Fruit fly (Drosophila melanogaster) whole organism, embryonic: ENCODE measurements around the gene lawc.

Source experiments
- Abd-B ChIP-seq: fragments of 200-800 bp; sonication (Bioruptor generic); optimal IDR thresholded peaks from 2 replicates; lab custom pipeline; 2018; ENCODE audit warnings: missing biosample characterization, mild to moderate bottlenecking, missing genetic modification characterization, moderate library complexity
- BEAF-32 ChIP-seq: fragments of 200-800 bp; sonication (Bioruptor generic); optimal IDR thresholded peaks from 3 replicates; lab custom pipeline; 2017; ENCODE audit warnings: missing biosample characterization, missing genetic modification characterization, mild to moderate bottlenecking, moderate library complexity, missing genetic modification reagents
- CG10147 ChIP-seq: fragments of 200-800 bp; sonication (Bioruptor generic); optimal IDR thresholded peaks from 2 replicates; lab custom pipeline; 2019; ENCODE audit warnings: missing biosample characterization, mild to moderate bottlenecking, missing genetic modification characterization, moderate library complexity
- CG10267 ChIP-seq: fragments of 200-800 bp; sonication (Bioruptor generic); optimal IDR thresholded peaks from 2 replicates; lab custom pipeline; 2018; ENCODE audit warnings: missing biosample characterization, mild to moderate bottlenecking, missing genetic modification characterization, moderate library complexity
- CG10274 ChIP-seq: fragments of 200-800 bp; sonication (Bioruptor generic); optimal IDR thresholded peaks from 3 replicates; lab custom pipeline; 2017; ENCODE audit warnings: missing biosample characterization, mild to moderate bottlenecking, missing genetic modification characterization
- CG12659 ChIP-seq: fragments of 200-800 bp; sonication (Bioruptor generic); optimal IDR thresholded peaks from 3 replicates; lab custom pipeline; 2017; ENCODE audit warnings: mild to moderate bottlenecking, missing biosample characterization, missing genetic modification reagents, missing genetic modification characterization
- CG13287 ChIP-seq: fragments of 200-800 bp; sonication (Bioruptor generic); IDR thresholded peaks from 2 replicates; pipeline ENCODE4 v1.3.6; 2022; ENCODE audit warnings: missing biosample characterization, missing genetic modification characterization; ENCODE audit not compliant: partially characterized antibody
- CG13775 ChIP-seq: fragments of 200-800 bp; sonication (Bioruptor generic); optimal IDR thresholded peaks from 3 replicates; lab custom pipeline; 2017; ENCODE audit warnings: missing biosample characterization, mild to moderate bottlenecking, missing genetic modification characterization
- CG14710 ChIP-seq: fragments of 200-800 bp; sonication (Bioruptor generic); optimal IDR thresholded peaks from 3 replicates; lab custom pipeline; 2019; ENCODE audit warnings: missing biosample characterization, mild to moderate bottlenecking, missing genetic modification characterization, moderate library complexity
- CG17328 ChIP-seq: fragments of 200-800 bp; sonication (Bioruptor generic); IDR thresholded peaks from 2 replicates; pipeline ENCODE4 v1.3.6; 2022; ENCODE audit warnings: missing biosample characterization, missing genetic modification characterization
- CG17829 ChIP-seq: fragments of 200-800 bp; optimal IDR thresholded peaks from 2 replicates; lab custom pipeline; 2019; ENCODE audit warnings: missing biosample characterization, mild to moderate bottlenecking, missing genetic modification characterization, moderate library complexity
- CG2116 ChIP-seq: fragments of 200-800 bp; sonication (Bioruptor generic); optimal IDR thresholded peaks from 3 replicates; lab custom pipeline; 2018; ENCODE audit warnings: missing biosample characterization, mild to moderate bottlenecking, missing genetic modification characterization
- CG30431 ChIP-seq: fragments of 200-800 bp; sonication (Bioruptor generic); optimal IDR thresholded peaks from 2 replicates; lab custom pipeline; 2017; ENCODE audit warnings: missing biosample characterization, missing genetic modification characterization
- CG31365 ChIP-seq: fragments of 200-800 bp; sonication (Bioruptor generic); optimal IDR thresholded peaks from 2 replicates; lab custom pipeline; 2018; ENCODE audit warnings: missing biosample characterization, mild to moderate bottlenecking, missing genetic modification characterization
- CG32772 ChIP-seq: fragments of 200-800 bp; sonication (Bioruptor generic); IDR thresholded peaks from 2 replicates; pipeline ENCODE4 v1.3.6; 2022; ENCODE audit warnings: missing biosample characterization, missing genetic modification characterization
- CG9797 ChIP-seq: fragments of 200-800 bp; sonication (Bioruptor generic); optimal IDR thresholded peaks from 3 replicates; lab custom pipeline; 2018; ENCODE audit warnings: missing biosample characterization, mild to moderate bottlenecking, missing genetic modification characterization
- Dll ChIP-seq: fragments of 200-800 bp; sonication (Bioruptor generic); IDR thresholded peaks from 4 replicates; pipeline ENCODE4 v1.3.6; 2022; ENCODE audit warnings: missing biosample characterization, missing genetic modification characterization; ENCODE audit not compliant: partially characterized antibody
- Dp ChIP-seq: fragments of 200-800 bp; sonication (Bioruptor generic); optimal IDR thresholded peaks from 2 replicates; lab custom pipeline; 2018; ENCODE audit warnings: missing biosample characterization, mild to moderate bottlenecking, missing genetic modification characterization, moderate library complexity
- Dref ChIP-seq: fragments of 200-800 bp; sonication (Bioruptor generic); IDR thresholded peaks from 2 replicates; pipeline ENCODE4 v1.3.6; 2022; ENCODE audit warnings: missing biosample characterization, missing genetic modification characterization
- E2f2 ChIP-seq: fragments of 200-800 bp; sonication (Bioruptor generic); IDR thresholded peaks from 2 replicates; pipeline ENCODE4 v1.3.6; 2022; ENCODE audit warnings: missing biosample characterization, missing genetic modification characterization
- HHEX ChIP-seq: fragments of 200-800 bp; sonication (Bioruptor generic); optimal IDR thresholded peaks from 3 replicates; lab custom pipeline; 2017; ENCODE audit warnings: missing biosample characterization, mild to moderate bottlenecking, missing genetic modification characterization, missing genetic modification reagents
- HLH4C ChIP-seq: fragments of 200-800 bp; sonication (Bioruptor generic); IDR thresholded peaks from 3 replicates; pipeline ENCODE4 v1.3.6; 2022; ENCODE audit warnings: missing biosample characterization, missing genetic modification characterization; ENCODE audit not compliant: partially characterized antibody
- MBD-R2 ChIP-seq: fragments of 200-800 bp; sonication (Bioruptor generic); IDR thresholded peaks from 2 replicates; pipeline ENCODE4 v1.3.6; 2022; ENCODE audit warnings: missing biosample characterization, missing genetic modification characterization
- Max ChIP-seq: fragments of 200-800 bp; sonication (Bioruptor generic); optimal IDR thresholded peaks from 2 replicates; lab custom pipeline; 2016; ENCODE audit warnings: missing biosample characterization, mild to moderate bottlenecking, missing genetic modification characterization
- Pdp1 ChIP-seq, 2 experiments: fragments of 200-800 bp; sonication (Bioruptor generic); optimal IDR thresholded peaks; 3 replicates each; lab custom pipeline; 2016; ENCODE audit warnings: missing biosample characterization in 2 of 2, missing genetic modification characterization in 2 of 2, mild to moderate bottlenecking in 1 of 2, moderate library complexity in 1 of 2
- Six4 ChIP-seq: fragments of 200-800 bp; sonication (Bioruptor generic); optimal IDR thresholded peaks from 2 replicates; lab custom pipeline; 2016; ENCODE audit warnings: missing biosample characterization, missing genetic modification characterization
- TFAM ChIP-seq: fragments of 200-800 bp; sonication (Bioruptor generic); optimal IDR thresholded peaks from 2 replicates; lab custom pipeline; 2017; ENCODE audit warnings: missing biosample characterization, missing genetic modification characterization, inconsistent platforms
- Taf1 ChIP-seq: fragments of 200-800 bp; sonication (Bioruptor generic); IDR thresholded peaks from 2 replicates; pipeline ENCODE4 v1.3.6; 2022; ENCODE audit warnings: missing biosample characterization, missing genetic modification characterization
- Trl ChIP-seq, 3 experiments: fragments of >200 bp in 2 of 3; fragments of 200-800 bp in 1 of 3; sonication (Bioruptor generic) in 1 of 3; optimal IDR thresholded peaks; 2 replicates in 1 of 3; 3 replicates in 2 of 3; lab custom pipeline; 2016 to 2017; ENCODE audit warnings: missing biosample characterization in 1 of 3, missing genetic modification characterization in 1 of 3
- az2 ChIP-seq: fragments of 200-800 bp; sonication (Bioruptor generic); optimal IDR thresholded peaks from 3 replicates; lab custom pipeline; 2016; ENCODE audit warnings: missing biosample characterization, missing genetic modification characterization
- croc ChIP-seq: fragments of 200-800 bp; sonication (Bioruptor generic); conservative IDR thresholded peaks from 3 replicates; pipeline ENCODE4 v1.3.6; 2022; ENCODE audit warnings: missing biosample characterization, missing genetic modification characterization
- dan ChIP-seq: fragments of 200-800 bp; sonication (Bioruptor generic); IDR thresholded peaks from 2 replicates; pipeline ENCODE4 v1.3.6; 2022; ENCODE audit warnings: missing biosample characterization, missing genetic modification characterization
- dimm ChIP-seq: fragments of 200-800 bp; sonication (Bioruptor generic); IDR thresholded peaks from 2 replicates; pipeline ENCODE4 v1.3.6; 2022; ENCODE audit warnings: missing biosample characterization, missing genetic modification characterization
- esg ChIP-seq: fragments of 200-800 bp; sonication (Bioruptor generic); conservative IDR thresholded peaks from 2 replicates; pipeline ENCODE4 v1.3.6; 2022; ENCODE audit warnings: missing biosample characterization, missing genetic modification characterization
- gfzf ChIP-seq: fragments of 200-800 bp; sonication (Bioruptor generic); optimal IDR thresholded peaks from 2 replicates; lab custom pipeline; 2016; ENCODE audit warnings: missing biosample characterization, mild to moderate bottlenecking, missing genetic modification characterization, moderate library complexity
- gro ChIP-seq: fragments of 200-800 bp; sonication (Bioruptor generic); optimal IDR thresholded peaks from 2 replicates; lab custom pipeline; 2016; ENCODE audit warnings: missing biosample characterization, missing genetic modification characterization
- ind ChIP-seq: fragments of 200-800 bp; sonication (Bioruptor generic); optimal IDR thresholded peaks from 3 replicates; lab custom pipeline; 2016; ENCODE audit warnings: missing biosample characterization, missing genetic modification characterization
- lmd ChIP-seq: fragments of 200-800 bp; sonication (Bioruptor generic); IDR thresholded peaks from 2 replicates; pipeline ENCODE4 v1.3.6; 2022; ENCODE audit warnings: missing biosample characterization, missing genetic modification characterization
- pb ChIP-seq: fragments of 200-800 bp; sonication (Bioruptor generic); optimal IDR thresholded peaks from 3 replicates; lab custom pipeline; 2016; ENCODE audit warnings: missing biosample characterization, missing genetic modification characterization
- pzg ChIP-seq: fragments of 200-800 bp; sonication (Bioruptor generic); optimal IDR thresholded peaks from 3 replicates; lab custom pipeline; 2018; ENCODE audit warnings: missing biosample characterization, mild to moderate bottlenecking, missing genetic modification characterization, moderate library complexity
- row ChIP-seq: fragments of 200-800 bp; sonication (Bioruptor generic); IDR thresholded peaks from 3 replicates; pipeline ENCODE4 v1.3.6; 2022; ENCODE audit warnings: missing biosample characterization, missing genetic modification characterization
- sd ChIP-seq: fragments of 200-800 bp; sonication (Bioruptor generic); optimal IDR thresholded peaks from 3 replicates; lab custom pipeline; 2018; ENCODE audit warnings: missing biosample characterization, mild to moderate bottlenecking, missing genetic modification characterization, moderate library complexity
- sisA ChIP-seq: fragments of 200-800 bp; sonication (Bioruptor generic); IDR thresholded peaks from 2 replicates; pipeline ENCODE4 v1.3.6; 2022; ENCODE audit warnings: missing biosample characterization, missing genetic modification characterization
- so ChIP-seq: fragments of 200-800 bp; sonication (Bioruptor generic); IDR thresholded peaks from 3 replicates; pipeline ENCODE4 v1.3.6; 2022; ENCODE audit warnings: missing biosample characterization, missing genetic modification characterization
- sqz ChIP-seq: fragments of 200-800 bp; sonication (Bioruptor generic); optimal IDR thresholded peaks from 3 replicates; lab custom pipeline; 2018; ENCODE audit warnings: missing biosample characterization, mild to moderate bottlenecking, missing genetic modification characterization
- stwl ChIP-seq: fragments of 200-800 bp; sonication (Bioruptor generic); optimal IDR thresholded peaks from 3 replicates; lab custom pipeline; 2018; ENCODE audit warnings: missing biosample characterization, mild to moderate bottlenecking, missing genetic modification characterization, moderate library complexity
- trem ChIP-seq: fragments of 200-800 bp; optimal IDR thresholded peaks from 3 replicates; lab custom pipeline; 2019; ENCODE audit warnings: missing biosample characterization, mild to moderate bottlenecking, missing genetic modification characterization, moderate library complexity
- unc-4 ChIP-seq: fragments of 200-800 bp; sonication (Bioruptor generic); IDR thresholded peaks from 2 replicates; pipeline ENCODE4 v1.3.6; 2022; ENCODE audit warnings: missing biosample characterization, missing genetic modification characterization; ENCODE audit not compliant: partially characterized antibody
- vvl ChIP-seq: fragments of 200-800 bp; sonication (Bioruptor generic); IDR thresholded peaks from 2 replicates; pipeline ENCODE4 v1.3.6; 2022; ENCODE audit warnings: missing biosample characterization, missing genetic modification characterization

lawc gene

DNA sequence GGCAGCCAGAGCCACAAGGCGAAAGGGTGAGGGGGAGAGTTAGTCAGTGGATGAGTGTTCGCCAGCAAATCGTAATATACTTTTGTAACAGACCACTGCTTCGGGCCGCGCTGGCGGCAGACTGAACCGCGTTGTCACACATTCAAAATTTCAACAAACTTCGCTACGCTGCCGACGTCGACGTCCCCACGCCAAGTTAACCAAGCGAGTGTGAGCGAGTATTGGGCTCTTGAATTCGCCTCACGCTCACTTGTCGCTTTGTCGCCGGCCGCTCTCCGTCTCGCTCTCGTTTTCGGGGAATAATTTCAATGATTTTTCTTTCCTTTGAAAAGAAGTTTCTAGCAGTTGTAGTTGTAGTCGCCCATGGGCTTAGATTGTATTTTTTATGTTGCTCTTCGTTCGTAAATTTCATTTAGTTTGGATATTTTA is at the start of gene lawc (continued):
- no peak for TF ChIP-seq pb
- TF ChIP-seq CG13775 (GFP tag; lab: Kevin White, UChicago), result peak; percentile 31
- peak; percentile 75 to 87 for TF ChIP-seq Trl (optimal IDR thresholded peaks at IDR 0.05; lab: Kevin White, UChicago)
- peak; percentile 19 for TF ChIP-seq Trl (GFP tag; optimal IDR thresholded peaks at IDR 0.05; lab: Kevin White, UChicago)
- TF ChIP-seq Taf1 (GFP tag; lab: Robert Waterston, UW), result peak; percentile 29; the same call in 1 of the 2 replicates
- TF ChIP-seq dimm (GFP tag; lab: Robert Waterston, UW), result no peak
- TF ChIP-seq sd, result no peak
- TF ChIP-seq dan (GFP tag; lab: Robert Waterston, UW), result no peak
- TF ChIP-seq CG31365 (tag; lab: Kevin White, UChicago), result peak; percentile 53
- TF ChIP-seq CG30431 (GFP tag; lab: Kevin White, UChicago), result no peak
- no peak for TF ChIP-seq esg (GFP tag; lab: Robert Waterston, UW)
- no peak for TF ChIP-seq HHEX (GFP tag; lab: Kevin White, UChicago)
- TF ChIP-seq Max, result no peak
- peak; percentile 8 for TF ChIP-seq CG9797 (GFP tag; lab: Kevin White, UChicago)
- TF ChIP-seq row (GFP tag; lab: Robert Waterston, UW), result no peak; the same call in 2 of the 3 replicates
- TF ChIP-seq gro, result no peak
- TF ChIP-seq Abd-B (GFP tag; lab: Kevin White, UChicago), result no peak
- peak; percentile 13; the same call in 1 of the 3 replicates for TF ChIP-seq HLH4C (GFP tag; lab: Robert Waterston, UW)
- TF ChIP-seq MBD-R2, result peak; percentile 42; the same call in 1 of the 2 replicates
- TF ChIP-seq CG10274, result peak; percentile 3
- peak; percentile 41; the same call in 1 of the 2 replicates for TF ChIP-seq CG17328 (GFP tag; lab: Robert Waterston, UW)
- peak; percentile 81 for TF ChIP-seq vvl

- TF ChIP-seq CG17829 (tag; lab: Kevin White, UChicago) (peak; percentile 2), so (GFP tag; lab: Robert Waterston, UW) (0 out of 3 replicates have a peak, but pooled peaks have one; percentile 20), E2f2 (GFP tag; lab: Robert Waterston, UW) (peak; percentile 90), lmd (GFP tag; lab: Robert Waterston, UW) (no peak), gfzf (GFP tag; lab: Kevin White, UChicago) (peak; percentile 64), Dll (GFP tag; lab: Robert Waterston, UW) (0 out of 4 replicates have a peak, but pooled peaks have one; percentile 47), croc (GFP tag; lab: Robert Waterston, UW) (no peak), CG10267 (tag; lab: Kevin White, UChicago) (peak; percentile 7), CG10147 (GFP tag; lab: Kevin White, UChicago) (peak; percentile 31), pzg (GFP tag; lab: Kevin White, UChicago) (peak; percentile 31), MBD-R2 (peak; percentile 36; the same call in 1 of the 2 replicates), az2 (no peak), BEAF-32 (GFP tag; lab: Kevin White, UChicago) (peak; percentile 23), CG14710 (tag; lab: Kevin White, UChicago) (peak; percentile 67), CG12659 (GFP tag; lab: Kevin White, UChicago) (peak; percentile 10), sqz (GFP tag; lab: Kevin White, UChicago) (peak; percentile 39), Dref (GFP tag; lab: Robert Waterston, UW) (peak; percentile 60), sisA (GFP tag; lab: Robert Waterston, UW) (no peak), CG13287 (GFP tag; lab: Robert Waterston, UW) (peak; percentile 37; the same call in 1 of the 2 replicates), CG2116 (GFP tag; lab: Kevin White, UChicago) (peak; percentile 39), Six4 (GFP tag; lab: Kevin White, UChicago) (no peak), stwl (tag; lab: Kevin White, UChicago) (peak; percentile 64), TFAM (GFP tag; lab: Kevin White, UChicago) (no peak), Dp (GFP tag; lab: Kevin White, UChicago) (peak; percentile 85), ind (no peak), trem (tag; lab: Kevin White, UChicago) (peak; percentile 39), CG32772 (no peak), Pdp1 (GFP tag; optimal IDR thresholded peaks at IDR 0.05; lab: Kevin White, UChicago) (no peak), unc-4 (GFP tag; lab: Robert Waterston, UW) (0 out of 2 replicates have a peak, but pooled peaks have one; percentile 26)
Observed at dm6 chrX:8461147-8461546, 49.7 kb upstream of the lawc start, which contains the start of gene Es2. Gene Es2 (plus strand): TSS chrX:8461479.
